Fruit fly (Drosophila melanogaster): ENCODE results near the gene LysX.

LysX gene

DNA sequence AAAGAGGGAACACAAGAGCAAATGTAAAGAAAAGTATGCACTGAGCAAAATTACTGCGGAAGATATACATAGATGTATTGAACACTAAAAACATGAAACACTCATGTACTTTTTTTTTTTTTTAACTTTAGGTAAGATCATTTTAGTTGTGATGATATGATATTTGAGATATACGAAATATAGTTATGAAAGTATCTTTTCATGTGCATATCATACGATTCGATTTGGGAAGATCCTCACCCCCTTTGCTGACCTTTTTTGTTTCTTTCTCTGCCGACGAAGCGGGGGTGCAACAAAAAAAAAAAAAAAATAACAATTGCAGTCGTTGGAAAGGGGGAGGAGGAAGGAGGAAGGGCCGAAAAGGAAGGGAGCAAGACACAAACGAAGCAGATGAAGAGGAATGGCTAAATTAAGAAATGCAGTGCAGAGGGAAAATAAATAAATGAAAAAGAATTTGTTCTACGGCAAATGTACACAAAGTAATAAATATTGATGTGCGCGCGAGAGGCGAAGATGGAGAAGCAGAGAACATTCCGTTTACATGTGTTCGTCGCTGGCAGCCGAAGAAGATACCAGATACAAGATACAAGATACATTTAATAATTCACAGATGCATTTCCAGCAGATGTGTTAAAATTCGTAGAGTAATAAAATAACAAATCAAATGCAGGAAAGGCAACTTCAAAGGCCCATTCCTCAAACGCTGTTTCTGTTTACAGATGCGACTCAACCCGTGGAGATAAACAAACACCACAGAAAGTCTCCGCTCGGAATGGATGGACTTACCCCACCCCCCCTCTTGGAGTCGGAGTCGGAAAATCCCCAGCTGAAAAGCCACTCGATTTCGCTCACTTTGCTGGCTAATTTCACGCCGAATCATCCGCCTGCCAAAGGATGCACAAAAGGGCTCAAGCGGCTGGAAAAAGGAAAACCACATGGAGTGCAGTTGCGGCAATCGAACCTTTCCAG lies 27.9 kb downstream of the LysX start (continued):
- TF ChIP-seq CG42726 (GFP tag; IDR thresholded peaks at IDR 0.05; ENCODE audit: partially characterized antibody) (no peak), CG34422 (GFP tag; IDR thresholded peaks at IDR 0.05) (no peak), pfk (GFP tag; optimal IDR thresholded peaks at IDR 0.05) (no peak), run (tag; optimal IDR thresholded peaks at IDR 0.05) (no peak), grn (GFP tag; optimal IDR thresholded peaks at IDR 0.05) (no peak), CG12769 (tag; optimal IDR thresholded peaks at IDR 0.05) (no peak), inv (GFP tag; IDR thresholded peaks at IDR 0.05; ENCODE audit: partially characterized antibody) (no peak), z (GFP tag; IDR thresholded peaks at IDR 0.05) (peak; percentile 70; the same call in 2 of the 3 replicates), CG32772 (GFP tag; IDR thresholded peaks at IDR 0.05) (peak; percentile 62), CG11398 (GFP tag; optimal IDR thresholded peaks at IDR 0.05) (no peak), az2 (GFP tag; optimal IDR thresholded peaks at IDR 0.05) (peak; percentile 42), Meics (GFP tag; optimal IDR thresholded peaks at IDR 0.05) (no peak), lab (GFP tag; optimal IDR thresholded peaks at IDR 0.05) (no peak), da (GFP tag; optimal IDR thresholded peaks at IDR 0.05) (no peak), CG8765 (GFP tag; IDR thresholded peaks at IDR 0.05) (peak; percentile 62; the same call in 1 of the 2 replicates), dmrt99B (tag; optimal IDR thresholded peaks at IDR 0.05) (no peak), psq (GFP tag; optimal IDR thresholded peaks at IDR 0.05) (peak; percentile 64), trem (tag; optimal IDR thresholded peaks at IDR 0.05) (peak; percentile 25), CG14667 (GFP tag; IDR thresholded peaks at IDR 0.05) (peak; percentile 36; the same call in 1 of the 2 replicates), ash1 (GFP tag; optimal IDR thresholded peaks at IDR 0.05) (no peak), CG31388 (GFP tag; optimal IDR thresholded peaks at IDR 0.05) (no peak), pum (GFP tag; optimal IDR thresholded peaks at IDR 0.05) (peak; percentile 53), bbx (GFP tag; IDR thresholded peaks at IDR 0.05; ENCODE audit: partially characterized antibody) (no peak), usp (GFP tag; optimal IDR thresholded peaks at IDR 0.05) (no peak), Hey (tag; optimal IDR thresholded peaks at IDR 0.05) (no peak), nom (GFP tag; optimal IDR thresholded peaks at IDR 0.05) (no peak), CG12299 (tag; optimal IDR thresholded peaks at IDR 0.05) (no peak), Fer1 (GFP tag; optimal IDR thresholded peaks at IDR 0.05) (no peak), CG30403 (GFP tag; optimal IDR thresholded peaks at IDR 0.05) (peak; percentile 14), org-1 (GFP tag; optimal IDR thresholded peaks at IDR 0.05) (no peak), Elba2 (GFP tag; optimal IDR thresholded peaks at IDR 0.05) (no peak), CG10431 (GFP tag; optimal IDR thresholded peaks at IDR 0.05) (no peak), gsb-n (tag; optimal IDR thresholded peaks at IDR 0.05) (peak; percentile 56), CG8924 (tag; optimal IDR thresholded peaks at IDR 0.05) (peak; percentile 62), CG10267 (tag; optimal IDR thresholded peaks at IDR 0.05) (peak; percentile 17), exex (tag; optimal IDR thresholded peaks at IDR 0.05) (no peak), Dad (GFP tag; optimal IDR thresholded peaks at IDR 0.05) (no peak), CG9437 (GFP tag; optimal IDR thresholded peaks at IDR 0.05) (no peak), Tbp (GFP tag; optimal IDR thresholded peaks at IDR 0.05) (no peak), Nf-YA (GFP tag; IDR thresholded peaks at IDR 0.05) (no peak), Hand (GFP tag; optimal IDR thresholded peaks at IDR 0.05) (no peak), NK7.1 (GFP tag; optimal IDR thresholded peaks at IDR 0.05) (no peak), CG4360 (GFP tag; IDR thresholded peaks at IDR 0.05) (peak; percentile 50)
